Worm (Caenorhabditis elegans) whole organism, L2 larva: ENCODE measurements around the gene mak-1.
A peak's percentile ranks its signal among the peaks of the same experiment; 100 is the strongest.

Experiments
- crh-2 ChIP-seq: sonication (generic microtip); optimal IDR thresholded peaks from 2 replicates; lab custom pipeline; 2017; ENCODE audit warnings: missing biosample characterization, missing genetic modification characterization
- dmd-4 ChIP-seq: sonication (generic microtip); optimal IDR thresholded peaks from 2 replicates; lab custom pipeline; 2017; ENCODE audit warnings: missing biosample characterization, missing genetic modification characterization
- egl-27 ChIP-seq: sonication (generic microtip); optimal IDR thresholded peaks from 3 replicates; lab custom pipeline; 2017; ENCODE audit warnings: missing biosample characterization, missing genetic modification reagents, missing genetic modification characterization
- mab-5 ChIP-seq: fragments of 150-350 bp; optimal IDR thresholded peaks from 2 replicates; lab custom pipeline; 2014; ENCODE audit warnings: missing biosample characterization, missing genetic modification characterization
- nhr-11 ChIP-seq: fragments of 150-350 bp; optimal IDR thresholded peaks from 2 replicates; lab custom pipeline; 2014; ENCODE audit warnings: missing biosample characterization, missing genetic modification characterization
- nhr-237 ChIP-seq: fragments of 150-350 bp; optimal IDR thresholded peaks from 2 replicates; lab custom pipeline; 2014; ENCODE audit warnings: missing biosample characterization, missing genetic modification characterization
- nhr-25 ChIP-seq: fragments of 150-350 bp; sonication (generic microtip); optimal IDR thresholded peaks from 3 replicates; lab custom pipeline; 2014; ENCODE audit warnings: missing biosample characterization, missing genetic modification characterization
- sem-4 ChIP-seq: fragments of 150-350 bp; optimal IDR thresholded peaks from 2 replicates; lab custom pipeline; 2014; ENCODE audit warnings: missing biosample characterization, missing genetic modification reagents, missing genetic modification characterization
- unc-55 ChIP-seq: fragments of 150-350 bp; sonication (generic microtip); optimal IDR thresholded peaks from 3 replicates; lab custom pipeline; 2014; ENCODE audit warnings: missing biosample characterization, missing genetic modification reagents, missing genetic modification characterization
- unc-62 ChIP-seq: fragments of 150-350 bp; optimal IDR thresholded peaks from 2 replicates; lab custom pipeline; 2014; ENCODE audit warnings: missing biosample characterization, missing genetic modification reagents, missing genetic modification characterization

mak-1 gene

ce11 chrII:8796391-8796790 lies 52.5 kb downstream of the mak-1 start (continued):
- TF ChIP-seq egl-27 (peak; percentile 89), unc-55 (GFP tag; lab: Kevin White, UChicago) (peak; percentile 59), nhr-25 (no peak), mab-5 (tag; lab: Kevin White, UChicago) (peak; percentile 21), sem-4 (tag; lab: Kevin White, UChicago) (peak; percentile 86), crh-2 (peak; percentile 79), nhr-11 (tag; lab: Kevin White, UChicago) (no peak), unc-62 (GFP tag; lab: Kevin White, UChicago) (peak; percentile 8), dmd-4 (no peak), nhr-237 (tag; lab: Kevin White, UChicago) (no peak)
